Worm (Caenorhabditis elegans): ENCODE results near the gene F34H10.3.

ce11 chrX:9653016-9653415, 18.2 kb upstream of the F34H10.3 start, which contains the start of gene aex-2:
- TF ChIP-seq tbx-9 (tag; optimal IDR thresholded peaks at IDR 0.05; ENCODE audit: borderline replicate concordance) (no peak), him-1 (tag; optimal IDR thresholded peaks at IDR 0.05) (no peak), ztf-26 (tag; optimal IDR thresholded peaks at IDR 0.05) (no peak)

All from whole organism, young adult.